Worm (Caenorhabditis elegans) whole organism, midembryonic: ENCODE data around the gene pvf-1.

Experiments
- T22C8.4 ChIP-seq: fragments of 200-800 bp; sonication (Bioruptor generic); IDR thresholded peaks from 2 replicates; pipeline ENCODE4 v1.3.6; 2022; ENCODE audit warnings: missing genetic modification characterization, missing compliant biosample characterization
- cog-1 ChIP-seq: sonication (generic microtip); optimal IDR thresholded peaks from 2 replicates; lab custom pipeline; 2016; ENCODE audit warnings: missing genetic modification characterization, missing compliant biosample characterization
- flt-1 ChIP-seq: fragments of 200-800 bp; sonication (Bioruptor generic); IDR thresholded peaks from 2 replicates; pipeline ENCODE4 v1.3.6; 2022; ENCODE audit warnings: missing genetic modification characterization, missing compliant biosample characterization
- ref-1 ChIP-seq: fragments of 200-800 bp; sonication (Bioruptor generic); conservative IDR thresholded peaks from 2 replicates; pipeline ENCODE4 v1.3.6; 2022; ENCODE audit warnings: missing genetic modification reagents, missing genetic modification characterization, missing compliant biosample characterization
- tab-1 ChIP-seq: fragments of 200-800 bp; sonication (Bioruptor generic); IDR thresholded peaks from 2 replicates; pipeline ENCODE4 v1.3.6; 2022; ENCODE audit warnings: missing genetic modification characterization, missing compliant biosample characterization

ce11 chrIII:1855092-1855491 is 31.0 kb upstream of the pvf-1 start, which contains the start of gene hlh-33:
- TF ChIP-seq cog-1 (tag; lab: Kevin White, UChicago) (no peak), tab-1 (GFP tag; lab: Robert Waterston, UW) (no peak), T22C8.4 (GFP tag; lab: Robert Waterston, UW) (no peak), ref-1 (no peak), flt-1 (no peak)
